Worm (Caenorhabditis elegans) whole organism, L3 larva: ENCODE data around the gene C50E3.15.

Source experiments
- ZK546.5 ChIP-seq: sonication (generic microtip); optimal IDR thresholded peaks from 2 replicates; lab custom pipeline; 2017; ENCODE audit warnings: missing biosample characterization, missing genetic modification characterization
- eor-1 ChIP-seq, 2 experiments: fragments of 150-350 bp; optimal IDR thresholded peaks; 2 replicates each; lab custom pipeline; 2014 to 2018; ENCODE audit warnings: missing biosample characterization in 2 of 2, missing genetic modification characterization in 2 of 2
- hmg-11 ChIP-seq: sonication (generic microtip); optimal IDR thresholded peaks from 2 replicates; lab custom pipeline; 2016; ENCODE audit warnings: missing genetic modification characterization, missing compliant biosample characterization
- mdl-1 ChIP-seq: fragments of 150-350 bp; optimal IDR thresholded peaks from 2 replicates; lab custom pipeline; 2014; ENCODE audit warnings: missing biosample characterization, missing genetic modification characterization
- nhr-11 ChIP-seq: fragments of 150-350 bp; optimal IDR thresholded peaks from 2 replicates; lab custom pipeline; 2014; ENCODE audit warnings: missing biosample characterization, missing genetic modification characterization
- nhr-12 ChIP-seq: fragments of 150-350 bp; optimal IDR thresholded peaks from 2 replicates; lab custom pipeline; 2014; ENCODE audit warnings: missing biosample characterization, missing genetic modification characterization
- skn-1 ChIP-seq: fragments of 150-350 bp; optimal IDR thresholded peaks from 2 replicates; lab custom pipeline; 2014; ENCODE audit warnings: missing biosample characterization, missing genetic modification characterization
- snpc-4 ChIP-seq: fragments of 150-350 bp; optimal IDR thresholded peaks from 2 replicates; lab custom pipeline; 2014; ENCODE audit warnings: missing biosample characterization, missing genetic modification characterization
- unc-62 ChIP-seq: fragments of 150-350 bp; sonication (generic microtip); optimal IDR thresholded peaks from 4 replicates; lab custom pipeline; 2014; ENCODE audit warnings: missing biosample characterization, missing genetic modification reagents, missing genetic modification characterization
- ztf-11 ChIP-seq: fragments of 150-350 bp; optimal IDR thresholded peaks from 2 replicates; lab custom pipeline; 2014; ENCODE audit warnings: missing biosample characterization, missing genetic modification characterization

ce11 chrV:7639787-7640186, 21.6 kb downstream of the C50E3.15 start, which contains the start of gene F07C4.10:
- TF ChIP-seq ZK546.5 (tag; lab: Kevin White, UChicago) (no peak), skn-1 (no peak), nhr-12 (tag; lab: Kevin White, UChicago) (no peak), hmg-11 (no peak), unc-62 (no peak), mdl-1 (tag; lab: Kevin White, UChicago) (no peak), nhr-11 (tag; lab: Kevin White, UChicago) (no peak), ztf-11 (tag; lab: Kevin White, UChicago) (no peak), eor-1 (tag; optimal IDR thresholded peaks at IDR 0.05; lab: Kevin White, UChicago) (no peak), snpc-4 (tag; lab: Kevin White, UChicago) (no peak)
